Worm (Caenorhabditis elegans) whole organism, L4 larva: ENCODE measurements around the gene lron-7.

Source experiments
- F26F4.8 ChIP-seq: fragments of 200-800 bp; sonication (Bioruptor generic); conservative IDR thresholded peaks from 2 replicates; pipeline ENCODE4 v1.3.6; 2022; ENCODE audit warnings: missing genetic modification characterization, missing compliant biosample characterization
- F49E8.2 ChIP-seq: sonication (generic microtip); optimal IDR thresholded peaks from 2 replicates; lab custom pipeline; 2016; ENCODE audit warnings: missing compliant biosample characterization, mild to moderate bottlenecking, missing genetic modification characterization, borderline replicate concordance
- T26A8.4 ChIP-seq: fragments of 200-800 bp; sonication (Bioruptor generic); IDR thresholded peaks from 2 replicates; pipeline ENCODE4 v1.3.6; 2022; ENCODE audit warnings: missing genetic modification characterization, missing compliant biosample characterization
- Y48G9A.11 ChIP-seq: fragments of 200-800 bp; sonication (Bioruptor generic); IDR thresholded peaks from 2 replicates; pipeline ENCODE4 v1.3.6; 2022; ENCODE audit warnings: missing genetic modification reagents, missing genetic modification characterization, missing compliant biosample characterization
- Y5F2A.4 ChIP-seq: fragments of 200-800 bp; sonication (Bioruptor generic); optimal IDR thresholded peaks from 2 replicates; lab custom pipeline; 2018; ENCODE audit warnings: mild to moderate bottlenecking, missing genetic modification characterization, missing compliant biosample characterization
- ZK337.2 ChIP-seq: fragments of 200-800 bp; sonication (Bioruptor generic); IDR thresholded peaks from 2 replicates; pipeline ENCODE4 v1.3.6; 2022; ENCODE audit warnings: missing genetic modification reagents, missing genetic modification characterization, missing compliant biosample characterization
- ZK546.5 ChIP-seq, 2 experiments: sonication (generic microtip); optimal IDR thresholded peaks; 2 replicates each; lab custom pipeline; 2017; ENCODE audit warnings: missing biosample characterization in 2 of 2, missing genetic modification characterization in 2 of 2
- aha-1 ChIP-seq: fragments of 150-350 bp; peaks from one replicate; lab custom pipeline; 2014; ENCODE audit warnings: missing biosample characterization, missing genetic modification characterization
- aly-2 ChIP-seq: sonication (generic microtip); optimal IDR thresholded peaks from 2 replicates; lab custom pipeline; 2018; ENCODE audit warnings: missing biosample characterization, missing genetic modification characterization
- ama-1 ChIP-seq: fragments of 150-350 bp; optimal IDR thresholded peaks from 2 replicates; lab custom pipeline; 2014; ENCODE audit warnings: inconsistent platforms, mixed read lengths
- ceh-28 ChIP-seq: fragments of 150-350 bp; optimal IDR thresholded peaks from 2 replicates; lab custom pipeline; 2014; ENCODE audit warnings: missing biosample characterization, missing genetic modification reagents, missing genetic modification characterization
- ceh-44 ChIP-seq: fragments of 200-800 bp; sonication (Bioruptor generic); IDR thresholded peaks from 2 replicates; pipeline ENCODE4 v1.3.6; 2022; ENCODE audit warnings: missing genetic modification reagents, missing genetic modification characterization, missing compliant biosample characterization
- ceh-62 ChIP-seq: sonication (generic microtip); optimal IDR thresholded peaks from 2 replicates; lab custom pipeline; 2017; ENCODE audit warnings: missing biosample characterization, missing genetic modification characterization
- ces-1 ChIP-seq: fragments of 150-350 bp; sonication (generic microtip); optimal IDR thresholded peaks from 4 replicates; lab custom pipeline; 2014; ENCODE audit warnings: missing biosample characterization, missing genetic modification reagents, missing genetic modification characterization
- ctbp-1 ChIP-seq: fragments of 200-800 bp; sonication (Bioruptor generic); IDR thresholded peaks from 2 replicates; pipeline ENCODE4 v1.3.6; 2022; ENCODE audit warnings: missing genetic modification reagents, missing genetic modification characterization, missing compliant biosample characterization
- daf-12 ChIP-seq: fragments of 150-350 bp; optimal IDR thresholded peaks from 2 replicates; lab custom pipeline; 2014; ENCODE audit warnings: missing biosample characterization, missing genetic modification reagents, missing genetic modification characterization
- daf-19 ChIP-seq: fragments of 200-800 bp; sonication (Bioruptor generic); conservative IDR thresholded peaks from 2 replicates; pipeline ENCODE4 v1.3.6; 2022; ENCODE audit warnings: missing genetic modification characterization, missing compliant biosample characterization
- daf-8 ChIP-seq: fragments of 200-800 bp; sonication (Bioruptor generic); IDR thresholded peaks from 2 replicates; pipeline ENCODE4 v1.3.6; 2022; ENCODE audit warnings: missing genetic modification characterization, missing compliant biosample characterization
- dmd-6 ChIP-seq: fragments of 200-800 bp; sonication (Bioruptor generic); IDR thresholded peaks from 2 replicates; pipeline ENCODE4 v1.3.6; 2022; ENCODE audit warnings: missing genetic modification reagents, missing genetic modification characterization, missing compliant biosample characterization
- duxl-1 ChIP-seq: sonication (generic microtip); optimal IDR thresholded peaks from 2 replicates; lab custom pipeline; 2016; ENCODE audit warnings: mild to moderate bottlenecking, missing genetic modification characterization, moderate library complexity, missing compliant biosample characterization; ENCODE audit not compliant: poor library complexity
- dve-1 ChIP-seq: sonication (generic microtip); optimal IDR thresholded peaks from 2 replicates; lab custom pipeline; 2017; ENCODE audit warnings: antibody characterized with exemption, mild to moderate bottlenecking, missing genetic modification characterization, missing compliant biosample characterization; ENCODE audit not compliant: insufficient read depth
- egl-27 ChIP-seq: sonication (generic microtip); optimal IDR thresholded peaks from 3 replicates; lab custom pipeline; 2017; ENCODE audit warnings: missing biosample characterization, missing genetic modification reagents, missing genetic modification characterization
- hif-1 ChIP-seq, 2 experiments: sonication (generic microtip); optimal IDR thresholded peaks; 2 replicates each; lab custom pipeline; 2016 to 2017; ENCODE audit warnings: missing compliant biosample characterization in 2 of 2, missing genetic modification characterization in 2 of 2, missing genetic modification reagents in 2 of 2, missing genotype in 2 of 2, mild to moderate bottlenecking in 1 of 2
- lin-13 ChIP-seq: fragments of 150-350 bp; optimal IDR thresholded peaks from 2 replicates; lab custom pipeline; 2014; ENCODE audit warnings: missing biosample characterization, missing genetic modification reagents, missing genetic modification characterization
- lin-15B ChIP-seq: fragments of 150-350 bp; sonication (generic microtip); optimal IDR thresholded peaks from 3 replicates; lab custom pipeline; 2014; ENCODE audit warnings: missing biosample characterization, missing genetic modification characterization
- lin-29 ChIP-seq: fragments of 200-800 bp; sonication (Bioruptor generic); IDR thresholded peaks from 2 replicates; pipeline ENCODE4 v1.3.6; 2022; ENCODE audit warnings: missing genetic modification reagents, missing genetic modification characterization, missing compliant biosample characterization
- lin-38 ChIP-seq: fragments of 200-800 bp; sonication (Bioruptor generic); IDR thresholded peaks from 2 replicates; pipeline ENCODE4 v1.3.6; 2022; ENCODE audit warnings: missing genetic modification reagents, missing genetic modification characterization, missing compliant biosample characterization
- lin-39 ChIP-seq: fragments of 150-350 bp; optimal IDR thresholded peaks from 2 replicates; lab custom pipeline; 2014; ENCODE audit warnings: missing biosample characterization, missing genetic modification reagents, missing genetic modification characterization
- madf-5 ChIP-seq, 2 experiments: fragments of 200-800 bp; sonication (Bioruptor generic); IDR thresholded peaks; 2 replicates each; pipeline ENCODE4 v1.3.6; 2022; ENCODE audit warnings: missing compliant biosample characterization in 2 of 2, missing genetic modification characterization in 2 of 2
- mep-1 ChIP-seq: fragments of 150-350 bp; sonication (generic microtip); optimal IDR thresholded peaks from 3 replicates; lab custom pipeline; 2014; ENCODE audit warnings: missing biosample characterization, missing genetic modification characterization
- mes-2 ChIP-seq: sonication (generic microtip); optimal IDR thresholded peaks from 2 replicates; lab custom pipeline; 2016; ENCODE audit warnings: missing genotype, mild to moderate bottlenecking, missing genetic modification characterization, missing compliant biosample characterization; ENCODE audit not compliant: poor library complexity, severe bottlenecking
- mxl-2 ChIP-seq: fragments of 200-800 bp; sonication (Bioruptor generic); conservative IDR thresholded peaks from 2 replicates; pipeline ENCODE4 v1.3.6; 2022; ENCODE audit warnings: missing genetic modification reagents, missing genetic modification characterization, missing compliant biosample characterization
- nhr-10 ChIP-seq: fragments of 150-350 bp; optimal IDR thresholded peaks from 2 replicates; lab custom pipeline; 2014; ENCODE audit warnings: missing biosample characterization, missing genetic modification characterization
- nhr-111 ChIP-seq: fragments of 200-800 bp; sonication (Bioruptor generic); optimal IDR thresholded peaks from 2 replicates; lab custom pipeline; 2018; ENCODE audit warnings: mild to moderate bottlenecking, missing genetic modification characterization, missing compliant biosample characterization
- nhr-237 ChIP-seq: sonication (generic microtip); optimal IDR thresholded peaks from 2 replicates; lab custom pipeline; 2017; ENCODE audit warnings: missing biosample characterization, missing genetic modification characterization
- nhr-25 ChIP-seq: sonication (generic microtip); optimal IDR thresholded peaks from 2 replicates; lab custom pipeline; 2017; ENCODE audit warnings: missing genetic modification characterization, mild to moderate bottlenecking, missing compliant biosample characterization, antibody characterized with exemption, moderate library complexity, borderline replicate concordance; ENCODE audit not compliant: insufficient read depth
- nhr-28 ChIP-seq: fragments of 150-350 bp; optimal IDR thresholded peaks from 2 replicates; lab custom pipeline; 2014; ENCODE audit warnings: missing biosample characterization, missing genetic modification characterization
- nhr-42 ChIP-seq: fragments of 200-800 bp; sonication (Bioruptor generic); IDR thresholded peaks from 2 replicates; pipeline ENCODE4 v1.3.6; 2022; ENCODE audit warnings: missing genetic modification characterization, missing compliant biosample characterization
- nhr-48 ChIP-seq: sonication (generic microtip); optimal IDR thresholded peaks from 2 replicates; lab custom pipeline; 2016; ENCODE audit warnings: mild to moderate bottlenecking, missing genetic modification characterization, missing compliant biosample characterization
- nhr-77 ChIP-seq: fragments of 150-350 bp; optimal IDR thresholded peaks from 2 replicates; lab custom pipeline; 2014; ENCODE audit warnings: missing biosample characterization, missing genetic modification characterization
- php-3 ChIP-seq: fragments of 200-800 bp; sonication (Bioruptor generic); IDR thresholded peaks from 2 replicates; pipeline ENCODE4 v1.3.6; 2022; ENCODE audit warnings: missing genetic modification reagents, missing genetic modification characterization, missing compliant biosample characterization
- pqm-1 ChIP-seq: sonication (generic microtip); optimal IDR thresholded peaks from 2 replicates; lab custom pipeline; 2017; ENCODE audit warnings: missing biosample characterization, missing genetic modification characterization
- rbr-2 ChIP-seq: sonication (generic microtip); optimal IDR thresholded peaks from 2 replicates; lab custom pipeline; 2016; ENCODE audit warnings: missing genotype, missing genetic modification characterization, missing compliant biosample characterization
- saeg-2 ChIP-seq: fragments of 200-800 bp; sonication (Bioruptor generic); IDR thresholded peaks from 2 replicates; pipeline ENCODE4 v1.3.6; 2022; ENCODE audit warnings: missing genetic modification reagents, missing genetic modification characterization, missing compliant biosample characterization
- sdz-12 ChIP-seq: fragments of 200-800 bp; sonication (Bioruptor generic); optimal IDR thresholded peaks from 2 replicates; lab custom pipeline; 2018; ENCODE audit warnings: mild to moderate bottlenecking, missing genetic modification characterization, missing compliant biosample characterization
- snpc-4 ChIP-seq: fragments of 150-350 bp; optimal IDR thresholded peaks from 2 replicates; lab custom pipeline; 2014; ENCODE audit warnings: missing biosample characterization, missing genetic modification characterization
- spr-3 ChIP-seq: fragments of 200-800 bp; sonication (Bioruptor generic); optimal IDR thresholded peaks from 2 replicates; lab custom pipeline; 2018; ENCODE audit warnings: mild to moderate bottlenecking, missing genetic modification characterization, missing compliant biosample characterization
- tra-1 ChIP-seq: fragments of 200-800 bp; sonication (Bioruptor generic); IDR thresholded peaks from 2 replicates; pipeline ENCODE4 v1.3.6; 2022; ENCODE audit warnings: missing genetic modification reagents, missing genetic modification characterization, missing compliant biosample characterization
- unc-39 ChIP-seq: sonication (generic microtip); optimal IDR thresholded peaks from 2 replicates; lab custom pipeline; 2017; ENCODE audit warnings: missing biosample characterization, missing genetic modification characterization
- vab-7 ChIP-seq: fragments of 200-800 bp; sonication (Bioruptor generic); IDR thresholded peaks from 2 replicates; pipeline ENCODE4 v1.3.6; 2022; ENCODE audit warnings: missing genetic modification reagents, missing genetic modification characterization, missing compliant biosample characterization
- zfp-3 ChIP-seq: fragments of 200-800 bp; sonication (Bioruptor generic); conservative IDR thresholded peaks from 2 replicates; pipeline ENCODE4 v1.3.6; 2022; ENCODE audit warnings: missing genetic modification reagents, missing genetic modification characterization, missing compliant biosample characterization

lron-7 gene

DNA sequence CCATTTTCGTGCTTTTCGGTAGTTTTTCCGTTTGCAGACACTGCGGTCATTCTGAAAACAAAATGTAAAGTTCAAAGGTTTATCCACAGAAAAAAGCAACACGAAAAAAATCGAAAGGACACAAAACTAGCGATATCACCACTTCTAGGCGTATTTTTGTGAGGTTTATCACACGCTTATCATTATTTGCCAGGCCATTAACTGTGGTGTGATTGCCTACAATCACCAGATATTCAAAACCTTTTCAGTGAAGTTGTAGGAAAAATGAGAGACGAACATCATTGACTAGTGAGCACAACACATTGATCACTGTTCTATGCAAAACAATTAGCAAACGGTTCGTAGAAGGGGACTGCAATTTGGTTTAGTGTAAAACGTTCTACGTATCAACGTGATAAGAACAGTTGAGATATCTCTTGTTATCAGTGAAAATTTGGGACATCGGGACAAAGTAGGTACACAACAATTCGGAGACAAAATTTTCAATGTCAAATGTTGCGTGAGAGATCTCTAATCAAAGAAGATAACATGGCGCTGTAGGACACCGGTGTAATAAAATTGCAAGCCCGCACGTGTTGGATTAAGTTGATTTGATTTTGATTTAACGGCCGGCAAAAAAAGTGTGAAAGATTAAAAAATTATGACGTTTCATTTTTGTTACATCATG, 13.7 kb downstream of the lron-7 start, which contains the start of gene sur-5 (continued):
- TF ChIP-seq vab-7 (no peak), mep-1 (tag; lab: Kevin White, UChicago) (peak; percentile 30), egl-27 (tag; lab: Kevin White, UChicago) (no peak), ZK546.5 (tag; optimal IDR thresholded peaks at IDR 0.05; lab: Kevin White, UChicago) (no peak), saeg-2 (GFP tag; lab: Robert Waterston, UW) (no peak), snpc-4 (no peak), T26A8.4 (GFP tag; lab: Robert Waterston, UW) (no peak), daf-12 (tag; lab: Kevin White, UChicago) (no peak), nhr-25 (tag; lab: Kevin White, UChicago) (no peak), F49E8.2 (tag; lab: Kevin White, UChicago) (no peak), hif-1 (tag; optimal IDR thresholded peaks at IDR 0.05; lab: Kevin White, UChicago) (no peak), lin-39 (no peak), nhr-111 (GFP tag; lab: Kevin White, UChicago) (no peak), nhr-237 (tag; lab: Kevin White, UChicago) (no peak), zfp-3 (no peak), ceh-28 (tag; lab: Kevin White, UChicago) (no peak), aly-2 (tag; lab: Kevin White, UChicago) (no peak), daf-8 (GFP tag; lab: Robert Waterston, UW) (no peak), nhr-10 (tag; lab: Kevin White, UChicago) (no peak), nhr-77 (tag; lab: Kevin White, UChicago) (peak; percentile 20), daf-19 (GFP tag; lab: Robert Waterston, UW) (no peak), php-3 (GFP tag; lab: Robert Waterston, UW) (0 out of 2 replicates have a peak, but pooled peaks have one; percentile 22), madf-5 (GFP tag; IDR thresholded peaks at IDR 0.05; lab: Robert Waterston, UW) (no peak), lin-38 (no peak), nhr-42 (no peak), lin-15B (tag; lab: Kevin White, UChicago) (no peak), nhr-28 (tag; lab: Kevin White, UChicago) (peak; percentile 47), Y5F2A.4 (no peak), spr-3 (GFP tag; lab: Kevin White, UChicago) (no peak), lin-13 (GFP tag; lab: Kevin White, UChicago) (no peak), aha-1 (tag; lab: Kevin White, UChicago) (peak; percentile 62), Y48G9A.11 (GFP tag; lab: Robert Waterston, UW) (no peak), ceh-44 (GFP tag; lab: Robert Waterston, UW) (no peak), mxl-2 (GFP tag; lab: Robert Waterston, UW) (no peak), rbr-2 (tag; lab: Kevin White, UChicago) (no peak), lin-29 (GFP tag; lab: Robert Waterston, UW) (no peak), unc-39 (tag; lab: Kevin White, UChicago) (no peak), ama-1 (lab: Kevin White, UChicago) (no peak), mes-2 (no peak), nhr-48 (tag; lab: Kevin White, UChicago) (peak; percentile 84), ceh-62 (no peak), dve-1 (tag; lab: Kevin White, UChicago) (peak; percentile 74), pqm-1 (tag; lab: Kevin White, UChicago) (peak; percentile 81), tra-1 (no peak), dmd-6 (GFP tag; lab: Robert Waterston, UW) (peak; percentile 61), ces-1 (GFP tag; lab: Kevin White, UChicago) (no peak), F26F4.8 (no peak), ctbp-1 (GFP tag; lab: Robert Waterston, UW) (no peak), sdz-12 (GFP tag; lab: Kevin White, UChicago) (no peak), ZK337.2 (GFP tag; lab: Robert Waterston, UW) (no peak), duxl-1 (tag; lab: Kevin White, UChicago) (no peak)
